Worm (Caenorhabditis elegans) whole organism, L3 larva: ENCODE data around the gene C05G5.1.

Experiments used
- R02D3.7 ChIP-seq: fragments of 150-350 bp; optimal IDR thresholded peaks from 2 replicates; lab custom pipeline; 2014; ENCODE audit warnings: missing biosample characterization, missing genetic modification characterization
- ama-1 ChIP-seq: fragments of 150-350 bp; optimal IDR thresholded peaks from 2 replicates; lab custom pipeline; 2018
- ceh-82 ChIP-seq: fragments of 150-350 bp; optimal IDR thresholded peaks from 2 replicates; lab custom pipeline; 2014; ENCODE audit warnings: missing biosample characterization, missing genetic modification characterization
- eor-1 ChIP-seq, 2 experiments: fragments of 150-350 bp; optimal IDR thresholded peaks; 2 replicates each; lab custom pipeline; 2014 to 2018; ENCODE audit warnings: missing biosample characterization in 2 of 2, missing genetic modification characterization in 2 of 2
- lin-15B ChIP-seq: fragments of 150-350 bp; optimal IDR thresholded peaks from 2 replicates; lab custom pipeline; 2014; ENCODE audit warnings: missing biosample characterization, missing genetic modification characterization
- nhr-11 ChIP-seq: fragments of 150-350 bp; optimal IDR thresholded peaks from 2 replicates; lab custom pipeline; 2014; ENCODE audit warnings: missing biosample characterization, missing genetic modification characterization

- no peak for TF ChIP-seq eor-1 (tag; optimal IDR thresholded peaks at IDR 0.05; lab: Kevin White, UChicago)
- no peak for TF ChIP-seq nhr-11
- TF ChIP-seq ceh-82 (tag; lab: Kevin White, UChicago), result no peak
- TF ChIP-seq R02D3.7 (tag; lab: Kevin White, UChicago), result no peak
- TF ChIP-seq ama-1 (lab: Kevin White, UChicago), result no peak
- no peak for TF ChIP-seq lin-15B (tag; lab: Kevin White, UChicago)
Measured at ce11 chrX:14736220-14736619, 3.7 kb downstream of the C05G5.1 start.
